In genomic region chrX:9864882-9865281, dm6 we compare ENCODE assay signal across 3 fruit fly cellular contexts.
TF ChIP-seq lines count a peak whose summit lies in the region.

Gene Ser7 (plus strand): TSS chrX:9865233.

TF ChIP-seq in whole organism, adult, 20 proteins besides CTCF, POLR2A, EP300 and RAD21:
- TF ChIP-seq cnc (optimal IDR thresholded peaks at IDR 0.05; lab: Kevin White, UChicago) (no peak), Mnt (GFP tag; optimal IDR thresholded peaks at IDR 0.05; lab: Kevin White, UChicago) (no peak), Crg-1 (GFP tag; optimal IDR thresholded peaks at IDR 0.05; lab: Kevin White, UChicago) (no peak), Hr96 (GFP tag; optimal IDR thresholded peaks at IDR 0.05; lab: Kevin White, UChicago) (no peak), cic (GFP tag; optimal IDR thresholded peaks at IDR 0.05; lab: Kevin White, UChicago) (peak; percentile 70), CG33017 (tag; optimal IDR thresholded peaks at IDR 0.05; lab: Kevin White, UChicago) (no peak), tj (GFP tag; optimal IDR thresholded peaks at IDR 0.05; lab: Kevin White, UChicago) (no peak), toe (GFP tag; optimal IDR thresholded peaks at IDR 0.05; lab: Kevin White, UChicago) (no peak), CG11617 (GFP tag; optimal IDR thresholded peaks at IDR 0.05; lab: Kevin White, UChicago) (no peak), pad (GFP tag; optimal IDR thresholded peaks at IDR 0.05; lab: Kevin White, UChicago) (no peak), CG7045 (GFP tag; optimal IDR thresholded peaks at IDR 0.05; lab: Kevin White, UChicago) (no peak), bab1 (GFP tag; optimal IDR thresholded peaks at IDR 0.05; lab: Kevin White, UChicago) (no peak), CG14711 (tag; optimal IDR thresholded peaks at IDR 0.05; lab: Kevin White, UChicago) (no peak), ovo (GFP tag; optimal IDR thresholded peaks at IDR 0.05; lab: Kevin White, UChicago) (no peak), kay (GFP tag; lab: Kevin White, UChicago; ENCODE audit: borderline replicate concordance) (peak; percentile 71)
TF ChIP-seq in whole organism, adult: peak in this region for 2.

TF ChIP-seq in whole organism, prepupa, 60 proteins besides CTCF, POLR2A, EP300 and RAD21:
- TF ChIP-seq ss (GFP tag; optimal IDR thresholded peaks at IDR 0.05; lab: Kevin White, UChicago) (no peak), CG34406 (GFP tag; optimal IDR thresholded peaks at IDR 0.05; lab: Kevin White, UChicago) (no peak), CG8319 (GFP tag; optimal IDR thresholded peaks at IDR 0.05; lab: Kevin White, UChicago) (no peak), CG6163 (GFP tag; IDR thresholded peaks at IDR 0.05; lab: Robert Waterston, UW) (no peak), salr (GFP tag; optimal IDR thresholded peaks at IDR 0.05; lab: Kevin White, UChicago) (no peak), Sox14 (GFP tag; optimal IDR thresholded peaks at IDR 0.05; lab: Kevin White, UChicago) (peak; percentile 9), pdm3 (GFP tag; optimal IDR thresholded peaks at IDR 0.05; lab: Kevin White, UChicago) (no peak), CG11762 (GFP tag; optimal IDR thresholded peaks at IDR 0.05; lab: Kevin White, UChicago; ENCODE audit: insufficient read depth) (no peak), CG11902 (GFP tag; optimal IDR thresholded peaks at IDR 0.05; lab: Kevin White, UChicago) (no peak), CG32006 (GFP tag; optimal IDR thresholded peaks at IDR 0.05; lab: Kevin White, UChicago) (no peak), Lpt (GFP tag; optimal IDR thresholded peaks at IDR 0.05; lab: Kevin White, UChicago) (no peak), CG1621 (tag; optimal IDR thresholded peaks at IDR 0.05; lab: Kevin White, UChicago) (no peak), Hr38 (GFP tag; optimal IDR thresholded peaks at IDR 0.05; lab: Kevin White, UChicago) (no peak), CG10631 (GFP tag; optimal IDR thresholded peaks at IDR 0.05; lab: Kevin White, UChicago) (no peak), CG10669 (GFP tag; optimal IDR thresholded peaks at IDR 0.05; lab: Kevin White, UChicago) (no peak), svp (GFP tag; lab: Kevin White, UChicago) (peak; percentile 70)

TF ChIP-seq in whole organism, wandering third instar larva, 38 proteins besides CTCF, POLR2A, EP300 and RAD21:
- TF ChIP-seq Rel (GFP tag; optimal IDR thresholded peaks at IDR 0.05; lab: Kevin White, UChicago): no peak
- peak; percentile 31 for TF ChIP-seq Rel (tag; optimal IDR thresholded peaks at IDR 0.05; lab: Kevin White, UChicago)
- TF ChIP-seq ey (GFP tag; optimal IDR thresholded peaks at IDR 0.05; lab: Kevin White, UChicago): no peak
